Fruit fly (Drosophila melanogaster) whole organism: ENCODE data around the gene CG10657.
A peak's percentile ranks its signal among the peaks of the same experiment; 100 is the strongest.

Experiments
- CG8478 ChIP-seq: fragments of >200 bp; optimal IDR thresholded peaks from 2 replicates; lab custom pipeline; 2018; ENCODE audit warnings: inconsistent platforms
- Dll ChIP-seq: fragments of >200 bp; optimal IDR thresholded peaks from 2 replicates; lab custom pipeline; 2017
- EcR ChIP-seq, 2 experiments: fragments of >200 bp; optimal IDR thresholded peaks; 2 replicates each; lab custom pipeline; 2017; ENCODE audit warnings: missing biosample characterization in 2 of 2, missing genetic modification characterization in 2 of 2, missing genetic modification reagents in 2 of 2
- pan ChIP-seq: fragments of >200 bp; optimal IDR thresholded peaks from 2 replicates; lab custom pipeline; 2017
- psq ChIP-seq: fragments of >200 bp; optimal IDR thresholded peaks from 2 replicates; lab custom pipeline; 2017
- usp ChIP-seq: fragments of >200 bp; optimal IDR thresholded peaks from 2 replicates; lab custom pipeline; 2017; ENCODE audit warnings: missing biosample characterization, missing genetic modification characterization, mixed read lengths

The CG10657 gene

DNA sequence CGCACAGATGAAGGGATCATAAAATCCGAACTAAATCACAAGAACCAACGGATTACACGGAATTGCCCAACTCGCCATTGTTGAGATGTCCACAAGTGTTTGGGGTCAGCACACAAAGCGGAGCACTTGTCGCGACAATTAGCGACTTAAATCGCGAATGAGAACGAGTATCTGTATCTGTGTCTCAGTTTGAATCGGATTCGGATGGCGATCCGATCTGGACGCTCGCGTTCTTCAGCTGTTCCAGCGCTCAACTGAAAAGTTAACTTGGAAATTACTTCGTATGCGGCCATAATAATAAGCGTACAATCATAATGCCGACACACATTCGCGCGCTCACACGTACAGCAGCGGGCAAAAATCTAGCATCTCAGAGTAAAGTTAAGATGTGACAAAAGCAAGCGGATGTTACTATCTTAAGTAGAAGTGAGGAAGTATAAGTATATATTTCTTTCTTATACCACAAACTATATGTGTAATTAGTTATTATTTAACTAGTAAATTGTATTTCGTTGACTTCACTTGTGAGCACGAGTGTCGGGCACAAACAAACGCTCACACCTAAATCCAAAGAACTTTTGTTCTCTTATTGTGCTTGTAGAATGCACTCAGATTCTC is 6.5 kb downstream of the CG10657 start, which contains the start of gene CG10660:
Gene CG10660, minus strand, starts transcription at position 259 of the 618 bp plus-strand sequence.
- TF ChIP-seq Dll (lab: Kevin White, UChicago) (no peak), CG8478 (lab: Kevin White, UChicago) (no peak), pan (no peak), usp (GFP tag; lab: Kevin White, UChicago) (no peak), EcR (GFP tag; optimal IDR thresholded peaks at IDR 0.05; lab: Kevin White, UChicago) (no peak), psq (lab: Kevin White, UChicago) (no peak)

DNA sequence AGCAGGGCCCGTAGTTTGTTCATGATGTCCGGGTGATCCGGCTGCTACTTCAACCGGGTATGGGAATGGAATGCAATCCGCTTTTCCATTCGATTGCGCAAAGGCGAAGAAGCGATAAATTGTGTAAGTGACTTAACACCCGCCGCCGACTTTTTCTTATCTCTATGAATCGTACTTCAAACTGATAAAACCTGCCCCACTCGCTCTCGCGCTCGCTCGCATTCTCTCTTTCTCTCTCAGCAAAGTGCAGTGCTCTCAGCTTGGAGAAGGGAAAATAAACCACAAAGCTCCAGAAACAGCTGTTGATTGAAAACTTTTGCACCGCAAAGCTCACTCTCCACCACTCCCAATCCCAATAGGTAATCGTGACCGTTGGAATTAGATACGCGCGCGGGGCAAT is 7.1 kb downstream of the CG10657 start:
- TF ChIP-seq EcR (GFP tag; optimal IDR thresholded peaks at IDR 0.05; lab: Kevin White, UChicago) (peak in 1 of 2 experiments; percentile 16), Dll (lab: Kevin White, UChicago) (peak; percentile 98), psq (lab: Kevin White, UChicago) (no peak)

DNA sequence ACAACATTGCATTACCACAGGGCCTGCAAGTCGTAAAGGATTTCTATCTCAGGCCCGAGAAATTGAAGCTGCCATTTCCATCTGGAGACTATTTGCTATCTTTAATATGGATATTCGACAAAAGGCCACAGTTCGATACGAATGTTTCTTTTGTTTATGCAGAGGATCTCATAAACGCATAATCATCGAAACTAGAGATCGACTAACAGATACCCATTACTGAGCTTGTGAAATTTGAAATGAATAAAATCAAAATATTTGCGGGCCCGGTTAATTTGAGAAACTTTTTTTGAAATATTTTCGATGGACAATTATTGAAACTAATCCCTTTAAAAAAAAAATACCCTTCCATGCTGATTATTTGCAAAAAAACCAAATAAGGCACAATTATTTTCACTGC is 10.8 kb downstream of the CG10657 start:
- TF ChIP-seq psq (lab: Kevin White, UChicago) (no peak), pan (no peak), CG8478 (lab: Kevin White, UChicago) (no peak), Dll (lab: Kevin White, UChicago) (no peak), EcR (GFP tag; optimal IDR thresholded peaks at IDR 0.05; lab: Kevin White, UChicago) (no peak), usp (GFP tag; lab: Kevin White, UChicago) (no peak)

DNA sequence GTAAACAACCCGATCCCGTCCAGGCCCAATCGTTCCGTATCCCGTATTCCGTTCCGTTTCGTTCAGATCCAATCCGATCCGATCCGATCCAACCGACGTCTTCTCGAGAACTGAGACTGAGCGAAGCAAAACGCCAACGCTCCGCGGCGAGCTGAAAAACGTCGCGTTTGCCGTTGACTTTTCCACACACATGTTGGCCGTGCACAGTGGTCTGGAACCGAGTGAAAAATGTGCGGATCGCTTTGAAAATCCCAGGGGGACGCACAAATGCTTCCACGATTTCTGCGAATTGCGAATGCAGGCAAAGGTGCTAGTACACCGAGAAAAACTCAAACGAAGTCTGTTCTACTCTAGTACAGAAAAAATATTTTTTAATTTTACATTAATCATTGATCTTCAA is 12.1 kb downstream of the CG10657 start, which contains the start of gene CG10663:
Gene CG10663, minus strand, starts transcription at position 88 of the 400 bp plus-strand sequence.
- no peak for TF ChIP-seq Dll (lab: Kevin White, UChicago)
- no peak for TF ChIP-seq EcR (GFP tag; optimal IDR thresholded peaks at IDR 0.05; lab: Kevin White, UChicago)
- no peak for TF ChIP-seq CG8478 (lab: Kevin White, UChicago)
- no peak for TF ChIP-seq psq (lab: Kevin White, UChicago)
- no peak for TF ChIP-seq usp (GFP tag; lab: Kevin White, UChicago)
- no peak for TF ChIP-seq pan

DNA sequence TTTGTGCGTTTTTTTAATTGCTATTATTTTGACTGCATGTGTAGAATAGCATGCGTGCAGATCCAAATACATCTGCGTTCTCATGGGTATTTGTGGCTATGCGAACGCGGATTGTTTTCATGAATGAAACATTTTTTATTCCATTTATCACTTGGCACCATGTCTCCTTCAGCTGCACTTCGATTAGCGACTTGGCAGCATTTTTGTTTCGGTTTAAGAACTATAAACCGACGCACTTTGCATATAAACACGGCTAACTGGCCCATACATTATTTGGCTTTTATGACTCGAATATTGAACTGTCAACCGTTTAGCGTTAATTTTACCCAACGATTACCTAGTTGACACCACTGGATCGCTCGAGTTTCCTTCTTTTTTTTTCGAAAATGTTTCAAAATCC is 12.6 kb downstream of the CG10657 start:
- TF ChIP-seq pan (no peak), CG8478 (lab: Kevin White, UChicago) (no peak), Dll (lab: Kevin White, UChicago) (no peak), EcR (GFP tag; optimal IDR thresholded peaks at IDR 0.05; lab: Kevin White, UChicago) (no peak), psq (lab: Kevin White, UChicago) (no peak), usp (GFP tag; lab: Kevin White, UChicago) (no peak)

DNA sequence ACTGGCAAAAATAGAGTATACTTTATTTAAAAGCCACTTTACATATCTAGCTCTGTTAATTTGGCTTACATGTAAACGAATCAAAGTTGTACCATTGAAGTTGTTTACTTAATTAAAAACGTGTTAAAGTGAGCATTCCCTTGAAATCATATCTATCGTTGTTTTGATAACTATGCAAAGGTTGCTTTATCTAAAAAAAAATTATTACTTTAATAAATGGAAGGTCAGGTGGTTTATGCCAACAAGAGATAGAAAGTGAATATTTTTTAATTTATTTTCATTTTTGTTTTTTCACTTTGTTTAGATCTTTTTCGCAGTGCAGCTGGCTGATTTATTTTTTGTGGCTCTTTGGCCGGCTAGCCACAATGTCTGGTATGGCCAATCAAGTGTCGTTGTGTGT is 14.1 kb downstream of the CG10657 start:
- TF ChIP-seq CG8478 (lab: Kevin White, UChicago) (no peak), Dll (lab: Kevin White, UChicago) (no peak), EcR (GFP tag; optimal IDR thresholded peaks at IDR 0.05; lab: Kevin White, UChicago) (no peak), usp (GFP tag; lab: Kevin White, UChicago) (no peak), pan (no peak), psq (lab: Kevin White, UChicago) (no peak)

DNA sequence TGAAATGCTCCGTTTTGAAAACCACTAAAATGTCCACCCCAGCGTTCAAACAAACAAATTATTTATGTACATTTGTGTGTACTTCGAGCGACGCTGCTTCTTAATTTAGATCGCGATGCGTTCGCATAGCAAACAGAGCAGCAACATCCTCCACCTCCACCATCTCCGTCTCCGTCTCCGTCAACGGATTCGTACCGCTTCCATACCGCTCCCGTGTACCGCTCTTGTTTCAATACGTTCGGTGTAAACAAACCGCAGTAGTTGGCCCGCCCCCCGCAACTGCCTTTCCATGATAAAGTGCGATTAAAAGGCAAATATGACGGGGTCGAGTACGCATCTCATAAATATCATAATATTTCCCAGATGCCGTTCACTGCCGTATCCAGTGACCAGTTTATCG is 14.8 kb downstream of the CG10657 start, which contains the start of gene CG33725:
Gene CG33725, plus strand, starts transcription at position 364 of the 400 bp plus-strand sequence.
- no peak for TF ChIP-seq Dll (lab: Kevin White, UChicago)
- TF ChIP-seq psq (lab: Kevin White, UChicago): no peak
- TF ChIP-seq CG8478 (lab: Kevin White, UChicago): no peak
- no peak for TF ChIP-seq usp (GFP tag; lab: Kevin White, UChicago)
- TF ChIP-seq pan: no peak
- no peak for TF ChIP-seq EcR (GFP tag; optimal IDR thresholded peaks at IDR 0.05; lab: Kevin White, UChicago)

DNA sequence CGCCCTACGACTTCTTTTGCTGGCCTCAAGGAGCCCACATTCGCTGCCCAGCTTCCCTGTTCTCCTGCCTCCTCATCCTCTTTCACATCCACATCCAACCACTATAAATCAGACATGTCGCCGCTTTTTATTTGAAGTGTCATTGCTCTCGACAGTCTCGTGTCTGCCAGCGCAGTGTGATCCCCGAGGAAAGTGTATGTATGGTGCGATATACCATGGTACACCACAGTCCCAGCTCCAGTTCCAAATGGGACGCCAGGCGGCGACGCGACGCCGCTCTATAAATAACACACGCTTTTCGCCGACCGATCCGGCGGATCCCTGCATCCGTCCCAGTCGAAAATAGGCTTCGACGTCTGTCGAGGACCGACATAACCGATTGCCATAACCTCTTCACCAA is 18.8 kb downstream of the CG10657 start:
- no peak for TF ChIP-seq pan
- no peak for TF ChIP-seq Dll (lab: Kevin White, UChicago)
- no peak for TF ChIP-seq EcR (GFP tag; optimal IDR thresholded peaks at IDR 0.05; lab: Kevin White, UChicago)
- TF ChIP-seq usp (GFP tag; lab: Kevin White, UChicago): no peak

DNA sequence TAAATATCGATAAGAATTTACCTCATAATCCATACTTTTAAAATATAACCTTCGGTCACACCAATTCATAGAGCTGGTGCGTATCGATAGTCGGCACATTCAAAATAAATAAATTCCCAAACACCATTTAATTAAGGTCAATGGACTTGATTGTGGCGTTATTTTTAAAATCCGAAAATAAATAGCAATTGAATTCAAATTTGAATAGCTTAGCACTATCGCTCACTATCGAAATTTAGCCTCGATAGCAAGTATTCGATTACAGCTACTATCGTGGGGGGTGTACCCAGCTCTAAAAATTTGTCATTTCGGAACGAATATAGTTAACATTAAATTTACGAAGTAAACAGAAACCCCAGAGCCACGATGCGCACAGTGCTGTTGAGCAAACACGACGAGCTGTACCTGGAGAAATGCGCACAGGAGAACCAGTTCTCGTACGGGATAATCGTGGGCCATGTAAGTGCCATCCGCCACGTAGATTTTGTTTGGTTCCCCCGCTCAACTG is 25.5 kb downstream of the CG10657 start, which contains the start of gene CG10616:
Gene CG10616, plus strand, starts transcription at position 258 of the 508 bp plus-strand sequence.
- TF ChIP-seq pan: no peak
- peak; percentile 51 for TF ChIP-seq psq (lab: Kevin White, UChicago)
- TF ChIP-seq EcR (GFP tag; optimal IDR thresholded peaks at IDR 0.05; lab: Kevin White, UChicago): no peak
- TF ChIP-seq Dll (lab: Kevin White, UChicago): no peak

DNA sequence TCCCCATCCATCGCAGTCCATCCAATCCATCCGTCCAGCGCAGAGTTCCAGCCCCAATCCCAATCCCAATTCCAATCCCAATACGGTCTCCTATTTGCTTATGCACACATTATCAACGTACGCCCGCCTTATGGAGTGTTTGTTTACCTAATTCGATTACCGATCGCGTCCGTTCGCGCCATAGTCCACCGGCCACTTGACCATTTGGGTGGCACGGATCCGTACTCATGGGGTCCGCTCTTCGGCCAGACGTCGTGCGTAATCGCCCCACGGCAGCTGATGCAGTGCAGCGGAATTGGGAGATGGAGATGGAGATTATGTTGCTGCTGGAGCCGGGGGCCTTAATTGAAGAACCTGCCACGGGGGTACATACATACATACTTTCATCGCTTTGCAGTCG is 26.5 kb downstream of the CG10657 start:
- TF ChIP-seq psq (lab: Kevin White, UChicago) (no peak), Dll (lab: Kevin White, UChicago) (no peak)

DNA sequence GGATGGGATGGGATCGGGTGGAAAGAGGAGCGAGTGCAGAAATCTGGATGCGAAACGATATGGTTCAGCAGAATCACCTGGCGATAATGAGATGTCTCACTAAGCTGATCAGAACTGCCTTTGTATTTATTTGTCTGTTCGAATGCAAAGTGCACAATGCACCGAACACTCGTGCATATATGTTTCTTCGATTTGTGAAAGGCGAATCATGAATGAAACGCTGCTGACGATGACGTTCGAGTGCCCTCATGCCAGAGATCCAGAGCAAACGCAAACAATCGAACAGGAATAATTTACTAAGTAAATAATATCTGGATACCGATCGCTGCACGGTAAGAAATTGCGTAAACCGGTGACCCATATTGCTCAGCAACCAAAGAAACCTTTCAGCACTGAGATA is 27.3 kb downstream of the CG10657 start, which contains the start of gene CG32102:
Gene CG32102, minus strand, starts transcription at position 101 of the 400 bp plus-strand sequence.
- no peak for TF ChIP-seq pan
- TF ChIP-seq CG8478 (lab: Kevin White, UChicago): no peak
- TF ChIP-seq Dll (lab: Kevin White, UChicago): no peak
- no peak for TF ChIP-seq EcR (GFP tag; optimal IDR thresholded peaks at IDR 0.05; lab: Kevin White, UChicago)
- TF ChIP-seq usp (GFP tag; lab: Kevin White, UChicago): no peak
- no peak for TF ChIP-seq psq (lab: Kevin White, UChicago)

DNA sequence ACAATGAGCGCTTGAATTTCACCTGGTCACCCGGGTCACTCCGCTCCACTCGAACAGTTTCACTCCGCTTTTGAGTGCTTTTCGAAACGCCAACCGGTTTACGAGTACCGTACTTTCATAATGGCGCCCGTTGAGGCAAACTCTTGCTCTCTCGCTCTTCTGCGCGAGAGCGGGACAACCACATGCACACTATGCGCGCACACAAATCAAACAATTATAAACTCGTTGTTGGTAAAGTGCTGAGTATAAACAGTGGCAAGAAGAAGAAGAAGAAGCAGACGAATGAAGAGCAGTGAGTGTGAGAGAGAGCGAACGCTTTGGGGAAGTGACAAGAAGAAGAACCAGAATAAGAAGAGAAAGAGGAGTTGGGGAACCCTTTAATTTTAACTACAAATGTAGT is 29.0 kb downstream of the CG10657 start, which contains the start of gene eyg:
Gene eyg, minus strand, starts transcription at position 6 of the 400 bp plus-strand sequence.
- TF ChIP-seq pan (no peak), psq (lab: Kevin White, UChicago) (no peak), EcR (GFP tag; optimal IDR thresholded peaks at IDR 0.05; lab: Kevin White, UChicago) (no peak), usp (GFP tag; lab: Kevin White, UChicago) (no peak), Dll (lab: Kevin White, UChicago) (peak; percentile 34), CG8478 (lab: Kevin White, UChicago) (peak; percentile 94)
